Worm (Caenorhabditis elegans) whole organism, mixed stage, embryonic: Measurements from ENCODE around the gene elt-1.
"Not testable (repeated sequence)": the region's sequence is repeated elsewhere in the genome, so short reads cannot be mapped to it uniquely, and the experiment has no call there.

Source experiments
- flh-1 ChIP-seq: fragments of 200-800 bp; sonication (Bioruptor generic); optimal IDR thresholded peaks from 2 replicates; lab custom pipeline; 2018; ENCODE audit warnings: mild to moderate bottlenecking, missing genetic modification characterization, moderate library complexity, missing compliant biosample characterization
- nhr-237 ChIP-seq: fragments of 150-350 bp; optimal IDR thresholded peaks from 2 replicates; lab custom pipeline; 2014; ENCODE audit warnings: missing biosample characterization, missing genetic modification characterization

- not testable (repeated sequence) for TF ChIP-seq flh-1 (GFP tag; lab: Kevin White, UChicago); nhr-237 (tag; lab: Kevin White, UChicago)
Measured at ce11 chrIV:9595779-9596406, 18.9 kb upstream of the elt-1 start, which contains the start of the genes F27C8.3 and F27C8.2.
